Fruit fly (Drosophila melanogaster) whole organism, embryonic: ENCODE results near the gene Alg12.
A peak's percentile ranks its signal among the peaks of the same experiment; 100 is the strongest.

Experiments
- ATbp ChIP-seq: fragments of 200-800 bp; sonication (Bioruptor generic); optimal IDR thresholded peaks from 2 replicates; lab custom pipeline; 2017; ENCODE audit warnings: missing biosample characterization, mild to moderate bottlenecking, missing genetic modification characterization, missing genetic modification reagents
- CG10209 ChIP-seq: fragments of 200-800 bp; sonication (Bioruptor generic); optimal IDR thresholded peaks from 3 replicates; lab custom pipeline; 2017; ENCODE audit warnings: missing biosample characterization, mild to moderate bottlenecking, missing genetic modification characterization, missing genetic modification reagents
- CG10321 ChIP-seq: fragments of 200-800 bp; sonication (Bioruptor generic); IDR thresholded peaks from 2 replicates; pipeline ENCODE4 v1.3.6; 2022; ENCODE audit warnings: missing biosample characterization, missing genetic modification characterization
- CG11456 ChIP-seq: fragments of 200-800 bp; sonication (Bioruptor generic); IDR thresholded peaks from 3 replicates; pipeline ENCODE4 v1.3.6; 2022; ENCODE audit warnings: missing biosample characterization, missing genetic modification characterization
- CG11504 ChIP-seq: fragments of 200-800 bp; sonication (Bioruptor generic); optimal IDR thresholded peaks from 3 replicates; lab custom pipeline; 2019; ENCODE audit warnings: missing biosample characterization, mild to moderate bottlenecking, missing genetic modification characterization, moderate library complexity
- CG16815 ChIP-seq: fragments of 200-800 bp; sonication (Bioruptor generic); optimal IDR thresholded peaks from 3 replicates; lab custom pipeline; 2017; ENCODE audit warnings: missing biosample characterization, mild to moderate bottlenecking, missing genetic modification characterization
- CG16863 ChIP-seq: fragments of 200-800 bp; sonication (Bioruptor generic); optimal IDR thresholded peaks from 3 replicates; lab custom pipeline; 2016; ENCODE audit warnings: missing biosample characterization, missing genetic modification characterization
- CG17328 ChIP-seq: fragments of 200-800 bp; sonication (Bioruptor generic); IDR thresholded peaks from 2 replicates; pipeline ENCODE4 v1.3.6; 2022; ENCODE audit warnings: missing biosample characterization, missing genetic modification characterization
- CG1832 ChIP-seq: fragments of 200-800 bp; sonication (Bioruptor generic); optimal IDR thresholded peaks from 2 replicates; lab custom pipeline; 2017; ENCODE audit warnings: missing biosample characterization, mild to moderate bottlenecking, missing genetic modification characterization, inconsistent platforms
- CG2889 ChIP-seq: fragments of 200-800 bp; sonication (Bioruptor generic); IDR thresholded peaks from 3 replicates; pipeline ENCODE4 v1.3.6; 2022; ENCODE audit warnings: missing biosample characterization, missing genetic modification characterization
- CG3065 ChIP-seq: fragments of 200-800 bp; sonication (Bioruptor generic); optimal IDR thresholded peaks from 2 replicates; lab custom pipeline; 2016; ENCODE audit warnings: missing biosample characterization, missing genetic modification characterization
- CG32532 ChIP-seq: fragments of 200-800 bp; sonication (Bioruptor generic); IDR thresholded peaks from 2 replicates; pipeline ENCODE4 v1.3.6; 2022; ENCODE audit warnings: missing biosample characterization, missing genetic modification characterization
- CG4424 ChIP-seq: fragments of 200-800 bp; sonication (Bioruptor generic); optimal IDR thresholded peaks from 3 replicates; lab custom pipeline; 2016; ENCODE audit warnings: missing biosample characterization, missing genetic modification characterization
- CG5180 ChIP-seq: fragments of 200-800 bp; sonication (Bioruptor generic); optimal IDR thresholded peaks from 3 replicates; lab custom pipeline; 2017; ENCODE audit warnings: missing biosample characterization, missing genetic modification characterization, mild to moderate bottlenecking, moderate library complexity, missing genetic modification reagents
- CG6813 ChIP-seq: fragments of 200-800 bp; sonication (Bioruptor generic); optimal IDR thresholded peaks from 2 replicates; lab custom pipeline; 2017; ENCODE audit warnings: missing biosample characterization, missing genetic modification characterization, mild to moderate bottlenecking, moderate library complexity, missing genetic modification reagents
- CG9817 ChIP-seq: fragments of 200-800 bp; sonication (Bioruptor generic); optimal IDR thresholded peaks from 2 replicates; lab custom pipeline; 2018; ENCODE audit warnings: missing biosample characterization, mild to moderate bottlenecking, missing genetic modification characterization, moderate library complexity
- Camta ChIP-seq: fragments of 200-800 bp; sonication (Bioruptor generic); optimal IDR thresholded peaks from 2 replicates; lab custom pipeline; 2016; ENCODE audit warnings: missing biosample characterization, missing genetic modification characterization
- CoRest ChIP-seq: fragments of 200-800 bp; sonication (Bioruptor generic); optimal IDR thresholded peaks from 3 replicates; lab custom pipeline; 2018; ENCODE audit warnings: missing biosample characterization, mild to moderate bottlenecking, missing genetic modification characterization, moderate library complexity
- Dll ChIP-seq: fragments of 200-800 bp; sonication (Bioruptor generic); IDR thresholded peaks from 4 replicates; pipeline ENCODE4 v1.3.6; 2022; ENCODE audit warnings: missing biosample characterization, missing genetic modification characterization; ENCODE audit not compliant: partially characterized antibody
- E2f2 ChIP-seq: fragments of 200-800 bp; sonication (Bioruptor generic); IDR thresholded peaks from 2 replicates; pipeline ENCODE4 v1.3.6; 2022; ENCODE audit warnings: missing biosample characterization, missing genetic modification characterization
- Hr78 ChIP-seq, 2 experiments: fragments of 200-800 bp in 1 of 2; fragments of >200 bp in 1 of 2; sonication (Bioruptor generic) in 1 of 2; optimal IDR thresholded peaks; 2 replicates each; lab custom pipeline; 2017 to 2019; ENCODE audit warnings: missing biosample characterization in 2 of 2, missing genetic modification characterization in 2 of 2, mild to moderate bottlenecking in 1 of 2, moderate library complexity in 1 of 2
- MBD-R2 ChIP-seq: fragments of 200-800 bp; sonication (Bioruptor generic); IDR thresholded peaks from 2 replicates; pipeline ENCODE4 v1.3.6; 2022; ENCODE audit warnings: missing biosample characterization, missing genetic modification characterization
- Med ChIP-seq: fragments of 200-800 bp; sonication (Bioruptor generic); peaks from one replicate; lab custom pipeline; 2016; ENCODE audit warnings: missing biosample characterization, missing genetic modification characterization, mild to moderate bottlenecking, inconsistent platforms, moderate library complexity
- Myb ChIP-seq: fragments of 200-800 bp; sonication (Bioruptor generic); optimal IDR thresholded peaks from 2 replicates; lab custom pipeline; 2016; ENCODE audit warnings: missing biosample characterization, missing genetic modification characterization
- NFAT ChIP-seq: fragments of 200-800 bp; sonication (Bioruptor generic); IDR thresholded peaks from 2 replicates; pipeline ENCODE4 v1.3.6; 2022; ENCODE audit warnings: missing biosample characterization, missing genetic modification characterization
- Nf-YC ChIP-seq: fragments of 200-800 bp; optimal IDR thresholded peaks from 3 replicates; lab custom pipeline; 2019; ENCODE audit warnings: missing biosample characterization, mild to moderate bottlenecking, missing genetic modification characterization, moderate library complexity
- NfI ChIP-seq: fragments of 200-800 bp; sonication (Bioruptor generic); optimal IDR thresholded peaks from 3 replicates; lab custom pipeline; 2018; ENCODE audit warnings: missing biosample characterization, mild to moderate bottlenecking, missing genetic modification characterization, moderate library complexity
- Optix ChIP-seq: fragments of 200-800 bp; sonication (Bioruptor generic); IDR thresholded peaks from 3 replicates; pipeline ENCODE4 v1.3.6; 2022; ENCODE audit warnings: missing biosample characterization, missing genetic modification characterization
- Ravus ChIP-seq: fragments of 200-800 bp; sonication (Bioruptor generic); IDR thresholded peaks from 2 replicates; pipeline ENCODE4 v1.3.6; 2022; ENCODE audit warnings: missing biosample characterization, missing genetic modification characterization
- Six4 ChIP-seq: fragments of 200-800 bp; sonication (Bioruptor generic); optimal IDR thresholded peaks from 2 replicates; lab custom pipeline; 2016; ENCODE audit warnings: missing biosample characterization, missing genetic modification characterization
- Spps ChIP-seq: fragments of 200-800 bp; sonication (Bioruptor generic); optimal IDR thresholded peaks from 2 replicates; lab custom pipeline; 2018; ENCODE audit warnings: missing biosample characterization, mild to moderate bottlenecking, missing genetic modification characterization
- Vsx1 ChIP-seq: fragments of 200-800 bp; sonication (Bioruptor generic); optimal IDR thresholded peaks from 2 replicates; lab custom pipeline; 2017; ENCODE audit warnings: missing biosample characterization, mild to moderate bottlenecking, missing genetic modification characterization, missing genetic modification reagents
- bigmax ChIP-seq: fragments of 200-800 bp; sonication (Bioruptor generic); optimal IDR thresholded peaks from 2 replicates; lab custom pipeline; 2018; ENCODE audit warnings: missing biosample characterization, mild to moderate bottlenecking, missing genetic modification characterization
- bowl ChIP-seq: fragments of 200-800 bp; sonication (Bioruptor generic); IDR thresholded peaks from 2 replicates; pipeline ENCODE4 v1.3.6; 2022; ENCODE audit warnings: missing biosample characterization, missing genetic modification characterization
- br ChIP-seq: fragments of >200 bp; optimal IDR thresholded peaks from 2 replicates; lab custom pipeline; 2017
- caup ChIP-seq: fragments of 200-800 bp; sonication (Bioruptor generic); optimal IDR thresholded peaks from 3 replicates; lab custom pipeline; 2017; ENCODE audit warnings: missing biosample characterization, mild to moderate bottlenecking, missing genetic modification characterization, moderate library complexity; ENCODE audit not compliant: severe bottlenecking
- exex ChIP-seq: fragments of 200-800 bp; sonication (Bioruptor generic); optimal IDR thresholded peaks from 4 replicates; lab custom pipeline; 2018; ENCODE audit warnings: missing biosample characterization, mild to moderate bottlenecking, missing genetic modification characterization, moderate library complexity
- gsb ChIP-seq: fragments of 200-800 bp; sonication (Bioruptor generic); IDR thresholded peaks from 2 replicates; pipeline ENCODE4 v1.3.6; 2022; ENCODE audit warnings: missing biosample characterization, missing genetic modification characterization
- ken ChIP-seq: fragments of 200-800 bp; sonication (Bioruptor generic); IDR thresholded peaks from 3 replicates; pipeline ENCODE4 v1.3.6; 2022; ENCODE audit warnings: missing biosample characterization, missing genetic modification characterization
- mirr ChIP-seq: fragments of 200-800 bp; sonication (Bioruptor generic); optimal IDR thresholded peaks from 3 replicates; lab custom pipeline; 2018; ENCODE audit warnings: missing biosample characterization, mild to moderate bottlenecking, missing genetic modification characterization
- nau ChIP-seq: fragments of 200-800 bp; sonication (Bioruptor generic); optimal IDR thresholded peaks from 3 replicates; lab custom pipeline; 2017; ENCODE audit warnings: missing biosample characterization, mild to moderate bottlenecking, missing genetic modification characterization, missing genetic modification reagents
- pan ChIP-seq, 4 experiments: fragments of >200 bp in 3 of 4; fragments of 200-800 bp in 1 of 4; sonication (Bioruptor generic) in 1 of 4; optimal IDR thresholded peaks in 3 of 4; IDR thresholded peaks in 1 of 4; 2 replicates each; pipeline versions ENCODE4 v1.3.6 to Lab custom; 2017 to 2022; ENCODE audit warnings: missing biosample characterization in 2 of 4, missing genetic modification characterization in 2 of 4, mixed read lengths in 1 of 4
- repo ChIP-seq: fragments of 200-800 bp; sonication (Bioruptor generic); optimal IDR thresholded peaks from 2 replicates; lab custom pipeline; 2016; ENCODE audit warnings: missing biosample characterization, missing genetic modification characterization
- sd ChIP-seq: fragments of 200-800 bp; sonication (Bioruptor generic); optimal IDR thresholded peaks from 3 replicates; lab custom pipeline; 2018; ENCODE audit warnings: missing biosample characterization, mild to moderate bottlenecking, missing genetic modification characterization, moderate library complexity
- sens ChIP-seq: fragments of 200-800 bp; sonication (Bioruptor generic); peaks from one replicate; lab custom pipeline; 2016; ENCODE audit warnings: missing biosample characterization, missing genetic modification characterization
- sim ChIP-seq: fragments of 200-800 bp; sonication (Bioruptor generic); IDR thresholded peaks from 2 replicates; pipeline ENCODE4 v1.3.6; 2022; ENCODE audit warnings: missing biosample characterization, missing genetic modification characterization
- slou ChIP-seq: fragments of 200-800 bp; sonication (Bioruptor generic); optimal IDR thresholded peaks from 3 replicates; lab custom pipeline; 2016; ENCODE audit warnings: missing biosample characterization, missing genetic modification characterization
- stwl ChIP-seq: fragments of 200-800 bp; sonication (Bioruptor generic); optimal IDR thresholded peaks from 3 replicates; lab custom pipeline; 2018; ENCODE audit warnings: missing biosample characterization, mild to moderate bottlenecking, missing genetic modification characterization, moderate library complexity
- tgo ChIP-seq: fragments of 200-800 bp; sonication (Bioruptor generic); IDR thresholded peaks from 3 replicates; pipeline ENCODE4 v1.3.6; 2022; ENCODE audit warnings: missing biosample characterization, missing genetic modification characterization

The Alg12 gene

DNA sequence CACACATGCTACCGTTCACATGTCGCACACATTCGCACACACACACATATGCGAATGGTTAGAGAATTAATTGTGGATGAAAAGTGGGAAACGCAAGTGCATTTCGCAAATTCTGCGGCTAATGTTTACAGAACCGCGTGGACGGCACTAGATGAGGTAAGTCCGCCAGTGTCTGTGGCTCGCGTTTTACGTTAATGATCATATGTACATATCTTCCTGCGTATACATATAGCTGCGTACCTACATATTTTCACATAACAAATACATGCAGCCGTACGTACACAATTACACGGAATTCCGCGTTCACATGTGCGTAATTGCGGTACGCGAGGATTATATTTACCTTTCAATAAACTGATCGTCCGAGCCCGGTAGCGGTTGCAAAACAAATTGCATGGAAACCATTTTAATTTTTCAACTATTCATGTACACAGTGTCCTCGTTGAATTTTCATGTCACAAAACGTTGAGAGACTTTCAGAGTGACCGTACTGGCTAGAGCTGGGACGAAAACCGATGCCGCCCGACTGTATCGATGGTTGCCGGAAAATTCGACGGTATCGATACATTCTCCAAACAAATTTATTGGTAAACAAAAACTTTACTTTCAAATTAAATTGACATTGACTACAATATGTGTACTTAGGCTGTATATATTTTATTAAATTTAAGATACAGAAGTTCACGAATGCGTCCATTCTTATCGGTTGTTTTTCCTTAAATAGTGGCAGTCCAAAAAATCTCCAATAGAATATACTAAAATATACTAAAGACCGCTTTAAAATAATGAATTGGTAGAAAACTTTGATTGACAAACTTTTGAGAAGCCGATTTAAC, 31.0 kb upstream of the Alg12 start, which contains the start of gene hyd (continued):
- TF ChIP-seq exex (no peak), CG2889 (GFP tag; lab: Robert Waterston, UW) (no peak), Dll (GFP tag; lab: Robert Waterston, UW) (peak; percentile 92), CoRest (tag; lab: Kevin White, UChicago) (no peak), sens (GFP tag; lab: Kevin White, UChicago) (no peak), Nf-YC (tag; lab: Kevin White, UChicago) (no peak), Camta (no peak), CG6813 (GFP tag; lab: Kevin White, UChicago) (no peak), NfI (GFP tag; lab: Kevin White, UChicago) (no peak), nau (GFP tag; lab: Kevin White, UChicago) (no peak), mirr (GFP tag; lab: Kevin White, UChicago) (no peak), CG10321 (GFP tag; lab: Robert Waterston, UW) (no peak), Six4 (GFP tag; lab: Kevin White, UChicago) (no peak), CG9817 (tag; lab: Kevin White, UChicago) (no peak), Med (GFP tag; lab: Kevin White, UChicago) (peak; percentile 77), CG10209 (no peak), bigmax (no peak), E2f2 (GFP tag; lab: Robert Waterston, UW) (peak; percentile 51; the same call in 1 of the 2 replicates), pan (optimal IDR thresholded peaks at IDR 0.05; lab: Kevin White, UChicago) (no peak), pan (GFP tag; optimal IDR thresholded peaks at IDR 0.05 in 1 of 2, IDR thresholded peaks at IDR 0.05 in 1 of 2) (no peak), CG17328 (no peak), slou (no peak), CG5180 (GFP tag; lab: Kevin White, UChicago) (no peak), Optix (GFP tag; lab: Robert Waterston, UW) (no peak), CG4424 (GFP tag; lab: Kevin White, UChicago) (peak; percentile 2), Hr78 (GFP tag; optimal IDR thresholded peaks at IDR 0.05; lab: Kevin White, UChicago) (no peak), CG1832 (GFP tag; lab: Kevin White, UChicago) (no peak), ken (GFP tag; lab: Robert Waterston, UW) (no peak), stwl (tag; lab: Kevin White, UChicago) (peak; percentile 62), gsb (no peak), Spps (tag; lab: Kevin White, UChicago) (no peak), CG11456 (no peak), CG32532 (GFP tag; lab: Robert Waterston, UW) (no peak), Myb (peak; percentile 76), CG16815 (GFP tag; lab: Kevin White, UChicago) (no peak), sim (GFP tag; lab: Robert Waterston, UW) (no peak), ATbp (GFP tag; lab: Kevin White, UChicago) (no peak), br (lab: Kevin White, UChicago) (no peak), NFAT (GFP tag; lab: Robert Waterston, UW) (no peak), tgo (no peak), CG3065 (GFP tag; lab: Kevin White, UChicago) (no peak), CG11504 (tag; lab: Kevin White, UChicago) (no peak), CG16863 (GFP tag; lab: Kevin White, UChicago) (peak; percentile 24), repo (GFP tag; lab: Kevin White, UChicago) (no peak), caup (GFP tag; lab: Kevin White, UChicago) (no peak), MBD-R2 (GFP tag; lab: Robert Waterston, UW) (peak; percentile 54), Ravus (GFP tag; lab: Robert Waterston, UW) (no peak), bowl (GFP tag; lab: Robert Waterston, UW) (no peak), sd (tag; lab: Kevin White, UChicago) (no peak), Vsx1 (no peak)
